Worm (Caenorhabditis elegans) whole organism, late embryonic: Measurements from ENCODE around the gene Y97E10AR.8.

Experiments
- C38D4.7 ChIP-seq: fragments of 200-800 bp; sonication (Bioruptor generic); optimal IDR thresholded peaks from 2 replicates; lab custom pipeline; 2018; ENCODE audit warnings: mild to moderate bottlenecking, missing genetic modification characterization, moderate library complexity, missing compliant biosample characterization
- K09A11.1 ChIP-seq: sonication (generic microtip); optimal IDR thresholded peaks from 2 replicates; lab custom pipeline; 2017; ENCODE audit warnings: antibody characterized with exemption, mild to moderate bottlenecking, missing genetic modification characterization, missing compliant biosample characterization; ENCODE audit not compliant: insufficient read depth
- T23F11.4 ChIP-seq: fragments of 200-800 bp; sonication (Bioruptor generic); optimal IDR thresholded peaks from 2 replicates; lab custom pipeline; 2018; ENCODE audit warnings: mild to moderate bottlenecking, missing genetic modification characterization, missing compliant biosample characterization
- ahr-1 ChIP-seq: sonication (generic microtip); optimal IDR thresholded peaks from 2 replicates; lab custom pipeline; 2016; ENCODE audit warnings: missing genetic modification characterization, missing compliant biosample characterization
- ceh-18 ChIP-seq: sonication (generic microtip); optimal IDR thresholded peaks from 2 replicates; lab custom pipeline; 2016; ENCODE audit warnings: missing genetic modification characterization, missing compliant biosample characterization
- ceh-2 ChIP-seq: sonication (generic microtip); optimal IDR thresholded peaks from 2 replicates; lab custom pipeline; 2016; ENCODE audit warnings: missing genotype, missing genetic modification characterization, missing compliant biosample characterization
- ceh-31 ChIP-seq: sonication (generic microtip); optimal IDR thresholded peaks from 2 replicates; lab custom pipeline; 2016; ENCODE audit warnings: missing genetic modification characterization, missing compliant biosample characterization
- ceh-34 ChIP-seq: sonication (generic microtip); optimal IDR thresholded peaks from 2 replicates; lab custom pipeline; 2016; ENCODE audit warnings: mild to moderate bottlenecking, missing genetic modification characterization, missing compliant biosample characterization
- dmd-4 ChIP-seq: sonication (generic microtip); optimal IDR thresholded peaks from 2 replicates; lab custom pipeline; 2016; ENCODE audit warnings: borderline replicate concordance, missing genetic modification characterization, missing compliant biosample characterization
- dve-1 ChIP-seq: sonication (generic microtip); optimal IDR thresholded peaks from 2 replicates; lab custom pipeline; 2017; ENCODE audit warnings: antibody characterized with exemption, mild to moderate bottlenecking, missing genetic modification characterization, missing compliant biosample characterization
- elt-2 ChIP-seq: sonication (generic microtip); optimal IDR thresholded peaks from 2 replicates; lab custom pipeline; 2016; ENCODE audit warnings: missing genetic modification reagents, missing genetic modification characterization, missing compliant biosample characterization
- ets-4 ChIP-seq: sonication (generic microtip); optimal IDR thresholded peaks from 2 replicates; lab custom pipeline; 2016; ENCODE audit warnings: missing genetic modification characterization, missing compliant biosample characterization
- fkh-6 ChIP-seq: sonication (generic microtip); optimal IDR thresholded peaks from 2 replicates; lab custom pipeline; 2016; ENCODE audit warnings: missing genetic modification characterization, missing compliant biosample characterization
- hlh-6 ChIP-seq: sonication (generic microtip); optimal IDR thresholded peaks from 2 replicates; lab custom pipeline; 2016; ENCODE audit warnings: missing genotype, missing genetic modification characterization, missing compliant biosample characterization
- lin-11 ChIP-seq: fragments of 200-800 bp; sonication (Bioruptor generic); optimal IDR thresholded peaks from 2 replicates; lab custom pipeline; 2018; ENCODE audit warnings: mild to moderate bottlenecking, missing genetic modification characterization, missing compliant biosample characterization
- madf-2 ChIP-seq: sonication (generic microtip); optimal IDR thresholded peaks from 2 replicates; lab custom pipeline; 2017; ENCODE audit warnings: missing genetic modification characterization, missing compliant biosample characterization
- nfya-1 ChIP-seq: sonication (generic microtip); optimal IDR thresholded peaks from 2 replicates; lab custom pipeline; 2017; ENCODE audit warnings: missing genetic modification characterization, mild to moderate bottlenecking, missing compliant biosample characterization, antibody characterized with exemption, moderate library complexity
- nhr-11 ChIP-seq: fragments of 150-350 bp; optimal IDR thresholded peaks from 2 replicates; lab custom pipeline; 2014; ENCODE audit warnings: missing biosample characterization, missing genetic modification characterization
- npax-4 ChIP-seq: sonication (generic microtip); optimal IDR thresholded peaks from 2 replicates; lab custom pipeline; 2016; ENCODE audit warnings: missing genetic modification characterization, missing compliant biosample characterization
- odd-2 ChIP-seq: sonication (generic microtip); optimal IDR thresholded peaks from 2 replicates; lab custom pipeline; 2017; ENCODE audit warnings: antibody characterized with exemption, mild to moderate bottlenecking, missing genetic modification characterization, missing compliant biosample characterization
- pag-3 ChIP-seq: sonication (generic microtip); optimal IDR thresholded peaks from 2 replicates; lab custom pipeline; 2016; ENCODE audit warnings: missing compliant biosample characterization, missing genetic modification characterization, borderline replicate concordance
- pha-4 ChIP-seq: fragments of 150-350 bp; optimal IDR thresholded peaks from 2 replicates; lab custom pipeline; 2018; ENCODE audit warnings: missing biosample characterization, missing genetic modification reagents, missing genetic modification characterization
- pqm-1 ChIP-seq: sonication (generic microtip); optimal IDR thresholded peaks from 2 replicates; lab custom pipeline; 2016; ENCODE audit warnings: missing genetic modification characterization, missing compliant biosample characterization
- pros-1 ChIP-seq: fragments of 150-350 bp; optimal IDR thresholded peaks from 2 replicates; lab custom pipeline; 2014; ENCODE audit warnings: missing biosample characterization, missing genetic modification reagents, missing genetic modification characterization
- ref-2 ChIP-seq: sonication (generic microtip); optimal IDR thresholded peaks from 2 replicates; lab custom pipeline; 2016; ENCODE audit warnings: missing genetic modification characterization, missing compliant biosample characterization
- sdc-2 ChIP-seq: sonication (generic microtip); optimal IDR thresholded peaks from 2 replicates; lab custom pipeline; 2016; ENCODE audit warnings: missing genotype, missing genetic modification characterization, missing compliant biosample characterization
- tbx-2 ChIP-seq: sonication (generic microtip); optimal IDR thresholded peaks from 2 replicates; lab custom pipeline; 2016; ENCODE audit warnings: missing genetic modification characterization, missing compliant biosample characterization
- ttx-3 ChIP-seq: sonication (generic microtip); optimal IDR thresholded peaks from 2 replicates; lab custom pipeline; 2016; ENCODE audit warnings: missing genetic modification reagents, missing genetic modification characterization, missing compliant biosample characterization
- unc-42 ChIP-seq: sonication (generic microtip); optimal IDR thresholded peaks from 2 replicates; lab custom pipeline; 2016; ENCODE audit warnings: missing genotype, missing genetic modification characterization, missing compliant biosample characterization
- unc-55 ChIP-seq: sonication (generic microtip); optimal IDR thresholded peaks from 2 replicates; lab custom pipeline; 2017; ENCODE audit warnings: missing biosample characterization, missing genetic modification reagents, missing genetic modification characterization
- zip-5 ChIP-seq: sonication (generic microtip); optimal IDR thresholded peaks from 2 replicates; lab custom pipeline; 2016; ENCODE audit warnings: missing genetic modification characterization, missing compliant biosample characterization
- ztf-16 ChIP-seq: sonication (generic microtip); optimal IDR thresholded peaks from 2 replicates; lab custom pipeline; 2017; ENCODE audit warnings: missing genetic modification characterization, missing compliant biosample characterization

The Y97E10AR.8 gene

DNA sequence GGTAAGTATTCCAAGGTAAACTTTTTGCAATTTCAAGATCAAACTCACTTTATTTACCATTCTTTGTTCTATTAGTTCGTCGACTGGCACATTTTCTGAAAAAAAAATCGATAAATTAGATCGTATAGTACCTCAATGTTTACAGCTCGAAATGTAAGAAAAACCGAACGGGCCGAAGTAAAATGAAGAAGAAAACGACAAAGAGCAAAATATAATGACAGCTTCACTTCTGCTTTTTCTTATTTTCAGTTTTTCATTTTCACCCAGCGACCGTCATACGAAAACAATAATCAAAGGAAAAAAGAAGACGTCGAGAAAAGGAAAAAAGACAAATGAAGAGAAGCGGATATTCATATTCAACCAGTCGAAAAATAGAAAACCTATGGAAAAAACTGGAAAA lies 36.0 kb upstream of the Y97E10AR.8 start, which contains the start of gene che-7:
che-7 (minus strand) TSS at position 101 of the 400 bp plus-strand sequence.
- no peak for TF ChIP-seq pha-4 (tag; lab: Kevin White, UChicago)

ce11 chrV:7970519-7970918 lies 34.6 kb upstream of the Y97E10AR.8 start:
- TF ChIP-seq tbx-2 (tag; lab: Kevin White, UChicago) (no peak), lin-11 (no peak), nhr-11 (tag; lab: Kevin White, UChicago) (no peak), T23F11.4 (no peak), ref-2 (no peak), ahr-1 (no peak), ets-4 (tag; lab: Kevin White, UChicago) (no peak), pros-1 (no peak), ztf-16 (tag; lab: Kevin White, UChicago) (no peak), elt-2 (tag; lab: Kevin White, UChicago) (no peak), fkh-6 (tag; lab: Kevin White, UChicago) (no peak)

DNA sequence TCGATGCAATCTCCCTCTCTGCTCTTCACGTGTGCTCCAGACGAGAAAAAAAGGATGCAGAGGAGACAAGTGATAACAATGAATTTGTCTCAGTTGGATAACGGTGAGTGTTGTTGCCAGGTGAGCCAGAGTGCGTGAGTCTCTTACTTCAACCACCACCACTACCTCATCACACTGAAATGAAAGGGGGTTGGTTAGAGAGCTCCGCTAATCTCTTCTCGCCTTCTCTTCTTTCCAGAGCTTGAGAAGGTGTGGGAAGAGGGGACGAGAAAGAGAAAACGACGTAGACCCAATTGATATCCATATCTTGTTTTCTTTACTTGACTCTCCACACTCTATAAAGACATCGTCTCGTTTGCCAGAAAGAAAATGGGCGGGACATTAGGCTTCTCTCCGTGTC lies 33.7 kb upstream of the Y97E10AR.8 start:
- no peak for TF ChIP-seq elt-2 (tag; lab: Kevin White, UChicago)
- TF ChIP-seq ets-4 (tag; lab: Kevin White, UChicago), result no peak
- TF ChIP-seq unc-55 (GFP tag; lab: Kevin White, UChicago), result no peak
- TF ChIP-seq nhr-11 (tag; lab: Kevin White, UChicago), result no peak
- TF ChIP-seq npax-4 (tag; lab: Kevin White, UChicago), result no peak
- TF ChIP-seq ceh-31, result no peak
- TF ChIP-seq dve-1 (tag; lab: Kevin White, UChicago), result no peak
- no peak for TF ChIP-seq pag-3 (tag; lab: Kevin White, UChicago)

- no peak for TF ChIP-seq ttx-3 (tag; lab: Kevin White, UChicago)
- TF ChIP-seq odd-2 (tag; lab: Kevin White, UChicago), result no peak
- TF ChIP-seq unc-42 (tag; lab: Kevin White, UChicago), result peak; percentile 20
- TF ChIP-seq ets-4 (tag; lab: Kevin White, UChicago), result no peak
- TF ChIP-seq dmd-4 (tag; lab: Kevin White, UChicago), result peak; percentile 26
- peak; percentile 1 for TF ChIP-seq pqm-1 (tag; lab: Kevin White, UChicago)
- TF ChIP-seq elt-2 (tag; lab: Kevin White, UChicago), result peak; percentile 56
- TF ChIP-seq C38D4.7 (GFP tag; lab: Kevin White, UChicago), result no peak
- TF ChIP-seq pag-3 (tag; lab: Kevin White, UChicago), result no peak
- TF ChIP-seq, all 69 proteins: peak for 4
Observed at ce11 chrV:7977701-7978461, 27.2 kb upstream of the Y97E10AR.8 start, which contains the start of gene let-413. TSS of gene let-413 (minus strand) at chrV:7977776.

DNA sequence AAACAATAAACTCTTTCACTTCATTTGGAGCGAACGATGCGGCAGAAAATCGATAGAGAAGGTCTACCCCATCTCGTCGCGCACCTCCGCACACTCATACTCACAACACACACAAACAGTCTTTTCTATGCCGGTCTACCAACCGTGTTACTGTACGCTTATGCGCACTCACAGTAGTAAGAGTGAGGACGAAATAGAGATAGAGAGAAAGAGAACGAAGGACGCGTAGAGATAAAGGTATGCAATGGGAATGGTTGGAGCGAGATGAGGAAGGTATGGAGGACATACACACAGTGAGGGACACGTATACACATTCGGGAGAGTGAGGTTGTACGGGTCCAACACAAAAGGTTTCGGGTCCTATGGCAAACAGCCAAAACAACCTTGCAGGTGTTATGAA lies 26.3 kb upstream of the Y97E10AR.8 start:
- TF ChIP-seq unc-42 (tag; lab: Kevin White, UChicago), result no peak
- peak; percentile 11 for TF ChIP-seq ceh-18 (tag; lab: Kevin White, UChicago)
- TF ChIP-seq nfya-1 (tag; lab: Kevin White, UChicago), result peak; percentile 48
- peak; percentile 15 for TF ChIP-seq sdc-2 (tag; lab: Kevin White, UChicago)
- TF ChIP-seq ref-2, result peak; percentile 69
- TF ChIP-seq ceh-34, result peak; percentile 14
- TF ChIP-seq zip-5 (tag; lab: Kevin White, UChicago), result no peak
- peak; percentile 37 for TF ChIP-seq tbx-2 (tag; lab: Kevin White, UChicago)
- peak; percentile 26 for TF ChIP-seq madf-2
- peak; percentile 12 for TF ChIP-seq elt-2 (tag; lab: Kevin White, UChicago)
- no peak for TF ChIP-seq K09A11.1
- peak; percentile 52 for TF ChIP-seq T23F11.4
- peak; percentile 39 for TF ChIP-seq ceh-31
- peak; percentile 28 for TF ChIP-seq hlh-6 (tag; lab: Kevin White, UChicago)
- TF ChIP-seq ceh-2, result peak; percentile 15
